Fruit fly (Drosophila melanogaster) whole organism, embryonic: ENCODE results near the gene Dpm3.
A peak's percentile ranks its signal among the peaks of the same experiment; 100 is the strongest.

ENCODE experiments used
- B-H1 ChIP-seq: fragments of 200-800 bp; sonication (Bioruptor generic); IDR thresholded peaks from 3 replicates; pipeline ENCODE4 v1.3.6; 2022; ENCODE audit warnings: missing biosample characterization, missing genetic modification characterization
- CG10209 ChIP-seq: fragments of 200-800 bp; sonication (Bioruptor generic); optimal IDR thresholded peaks from 3 replicates; lab custom pipeline; 2017; ENCODE audit warnings: missing biosample characterization, mild to moderate bottlenecking, missing genetic modification characterization, missing genetic modification reagents
- CG1233 ChIP-seq: fragments of 200-800 bp; sonication (Bioruptor generic); optimal IDR thresholded peaks from 4 replicates; lab custom pipeline; 2018; ENCODE audit warnings: missing biosample characterization, mild to moderate bottlenecking, missing genetic modification characterization
- CG12769 ChIP-seq: fragments of 200-800 bp; sonication (Bioruptor generic); optimal IDR thresholded peaks from 2 replicates; lab custom pipeline; 2019; ENCODE audit warnings: missing biosample characterization, mild to moderate bottlenecking, missing genetic modification characterization, moderate library complexity
- CG12942 ChIP-seq: fragments of 200-800 bp; sonication (Bioruptor generic); optimal IDR thresholded peaks from 3 replicates; lab custom pipeline; 2016; ENCODE audit warnings: missing biosample characterization, missing genetic modification characterization
- CG13424 ChIP-seq: fragments of 200-800 bp; sonication (Bioruptor generic); optimal IDR thresholded peaks from 2 replicates; lab custom pipeline; 2019; ENCODE audit warnings: missing biosample characterization, mild to moderate bottlenecking, missing genetic modification characterization, moderate library complexity
- CG15073 ChIP-seq: fragments of 200-800 bp; sonication (Bioruptor generic); optimal IDR thresholded peaks from 2 replicates; lab custom pipeline; 2016; ENCODE audit warnings: missing biosample characterization, missing genetic modification characterization
- CG17912 ChIP-seq: fragments of 200-800 bp; sonication (Bioruptor generic); optimal IDR thresholded peaks from 2 replicates; lab custom pipeline; 2018; ENCODE audit warnings: missing biosample characterization, mild to moderate bottlenecking, missing genetic modification characterization
- CG2199 ChIP-seq: fragments of 200-800 bp; sonication (Bioruptor generic); IDR thresholded peaks from 3 replicates; pipeline ENCODE4 v1.3.6; 2022; ENCODE audit warnings: missing biosample characterization, missing genetic modification characterization
- CG34422 ChIP-seq: fragments of 200-800 bp; sonication (Bioruptor generic); IDR thresholded peaks from 3 replicates; pipeline ENCODE4 v1.3.6; 2022; ENCODE audit warnings: missing biosample characterization, missing genetic modification characterization
- CG4328 ChIP-seq: fragments of 200-800 bp; sonication (Bioruptor generic); optimal IDR thresholded peaks from 3 replicates; lab custom pipeline; 2017; ENCODE audit warnings: missing biosample characterization, missing genetic modification reagents, missing genetic modification characterization
- CG4820 ChIP-seq: fragments of 200-800 bp; sonication (Bioruptor generic); optimal IDR thresholded peaks from 3 replicates; lab custom pipeline; 2016; ENCODE audit warnings: missing biosample characterization, missing genetic modification characterization
- CG6654 ChIP-seq: fragments of 200-800 bp; sonication (Bioruptor generic); optimal IDR thresholded peaks from 2 replicates; lab custom pipeline; 2017; ENCODE audit warnings: missing biosample characterization, mild to moderate bottlenecking, missing genetic modification characterization
- CG6791 ChIP-seq: fragments of 200-800 bp; sonication (Bioruptor generic); IDR thresholded peaks from 3 replicates; pipeline ENCODE4 v1.3.6; 2022; ENCODE audit warnings: missing biosample characterization, missing genetic modification characterization; ENCODE audit not compliant: partially characterized antibody
- CG7839 ChIP-seq: fragments of 200-800 bp; sonication (Bioruptor generic); optimal IDR thresholded peaks from 3 replicates; lab custom pipeline; 2018; ENCODE audit warnings: missing biosample characterization, mild to moderate bottlenecking, missing genetic modification characterization, moderate library complexity
- CG7928 ChIP-seq: fragments of 200-800 bp; sonication (Bioruptor generic); optimal IDR thresholded peaks from 2 replicates; lab custom pipeline; 2017; ENCODE audit warnings: missing biosample characterization, mild to moderate bottlenecking, missing genetic modification characterization
- CG8281 ChIP-seq: fragments of 200-800 bp; sonication (Bioruptor generic); optimal IDR thresholded peaks from 2 replicates; lab custom pipeline; 2018; ENCODE audit warnings: missing biosample characterization, mild to moderate bottlenecking, missing genetic modification characterization, moderate library complexity
- CG8944 ChIP-seq: fragments of 200-800 bp; sonication (Bioruptor generic); optimal IDR thresholded peaks from 3 replicates; lab custom pipeline; 2016; ENCODE audit warnings: missing biosample characterization, missing genetic modification characterization
- D ChIP-seq, 2 experiments: fragments of 200-800 bp in 1 of 2; fragments of >200 bp in 1 of 2; sonication (Bioruptor generic) in 1 of 2; optimal IDR thresholded peaks; 2 replicates in 1 of 2; 3 replicates in 1 of 2; lab custom pipeline; 2017; ENCODE audit warnings: mild to moderate bottlenecking in 1 of 2, missing biosample characterization in 1 of 2, missing genetic modification characterization in 1 of 2, missing genetic modification reagents in 1 of 2
- H2.0 ChIP-seq: fragments of 200-800 bp; sonication (Bioruptor generic); IDR thresholded peaks from 2 replicates; pipeline ENCODE4 v1.3.6; 2022; ENCODE audit warnings: missing biosample characterization, missing genetic modification characterization
- HHEX ChIP-seq: fragments of 200-800 bp; sonication (Bioruptor generic); optimal IDR thresholded peaks from 3 replicates; lab custom pipeline; 2017; ENCODE audit warnings: missing biosample characterization, mild to moderate bottlenecking, missing genetic modification characterization, missing genetic modification reagents
- Hr3 ChIP-seq: fragments of 200-800 bp; sonication (Bioruptor generic); optimal IDR thresholded peaks from 3 replicates; lab custom pipeline; 2016; ENCODE audit warnings: missing biosample characterization, missing genetic modification characterization
- MESR4 ChIP-seq: fragments of 200-800 bp; sonication (Bioruptor generic); optimal IDR thresholded peaks from 2 replicates; lab custom pipeline; 2018; ENCODE audit warnings: missing biosample characterization, mild to moderate bottlenecking, missing genetic modification characterization, moderate library complexity
- Max ChIP-seq: fragments of 200-800 bp; sonication (Bioruptor generic); optimal IDR thresholded peaks from 2 replicates; lab custom pipeline; 2016; ENCODE audit warnings: missing biosample characterization, mild to moderate bottlenecking, missing genetic modification characterization
- NC2β ChIP-seq: fragments of 200-800 bp; sonication (Bioruptor generic); optimal IDR thresholded peaks from 2 replicates; lab custom pipeline; 2016; ENCODE audit warnings: missing biosample characterization, missing genetic modification characterization
- NfI ChIP-seq: fragments of 200-800 bp; sonication (Bioruptor generic); optimal IDR thresholded peaks from 3 replicates; lab custom pipeline; 2018; ENCODE audit warnings: missing biosample characterization, mild to moderate bottlenecking, missing genetic modification characterization, moderate library complexity
- PHDP ChIP-seq: fragments of 200-800 bp; sonication (Bioruptor generic); optimal IDR thresholded peaks from 3 replicates; lab custom pipeline; 2018; ENCODE audit warnings: missing biosample characterization, mild to moderate bottlenecking, missing genetic modification characterization, moderate library complexity
- Sry-β ChIP-seq: fragments of 200-800 bp; sonication (Bioruptor generic); optimal IDR thresholded peaks from 2 replicates; lab custom pipeline; 2018; ENCODE audit warnings: missing biosample characterization, mild to moderate bottlenecking, missing genetic modification characterization, moderate library complexity
- Stat92E ChIP-seq, 3 experiments: fragments of >200 bp in 2 of 3; fragments of 200-800 bp in 1 of 3; sonication (Bioruptor generic) in 1 of 3; optimal IDR thresholded peaks; 2 replicates each; lab custom pipeline; 2017 to 2019; ENCODE audit warnings: missing biosample characterization in 3 of 3, missing genetic modification characterization in 3 of 3, mild to moderate bottlenecking in 1 of 3, moderate library complexity in 1 of 3
- Taf1 ChIP-seq: fragments of 200-800 bp; sonication (Bioruptor generic); IDR thresholded peaks from 2 replicates; pipeline ENCODE4 v1.3.6; 2022; ENCODE audit warnings: missing biosample characterization, missing genetic modification characterization
- aop ChIP-seq: fragments of 200-800 bp; sonication (Bioruptor generic); IDR thresholded peaks from 2 replicates; pipeline ENCODE4 v1.3.6; 2022; ENCODE audit warnings: missing biosample characterization, missing genetic modification characterization
- ato ChIP-seq: fragments of 200-800 bp; sonication (Bioruptor generic); IDR thresholded peaks from 2 replicates; pipeline ENCODE4 v1.3.6; 2022; ENCODE audit warnings: missing biosample characterization, missing genetic modification characterization; ENCODE audit not compliant: partially characterized antibody
- bab2 ChIP-seq: fragments of 200-800 bp; sonication (Bioruptor generic); optimal IDR thresholded peaks from 2 replicates; lab custom pipeline; 2016; ENCODE audit warnings: missing biosample characterization, missing genetic modification characterization
- br ChIP-seq: fragments of >200 bp; optimal IDR thresholded peaks from 2 replicates; lab custom pipeline; 2017
- cas ChIP-seq: fragments of 200-800 bp; sonication (Bioruptor generic); IDR thresholded peaks from 2 replicates; pipeline ENCODE4 v1.3.6; 2022; ENCODE audit warnings: missing biosample characterization, missing genetic modification characterization
- caup ChIP-seq: fragments of 200-800 bp; sonication (Bioruptor generic); optimal IDR thresholded peaks from 3 replicates; lab custom pipeline; 2017; ENCODE audit warnings: missing biosample characterization, mild to moderate bottlenecking, missing genetic modification characterization, moderate library complexity; ENCODE audit not compliant: severe bottlenecking
- chif ChIP-seq, 2 experiments: fragments of 200-800 bp; sonication (Bioruptor generic); optimal IDR thresholded peaks; 3 replicates each; lab custom pipeline; 2016; ENCODE audit warnings: missing biosample characterization in 2 of 2, missing genetic modification characterization in 2 of 2
- dan ChIP-seq: fragments of 200-800 bp; sonication (Bioruptor generic); IDR thresholded peaks from 2 replicates; pipeline ENCODE4 v1.3.6; 2022; ENCODE audit warnings: missing biosample characterization, missing genetic modification characterization
- dmrt11E ChIP-seq: fragments of 200-800 bp; sonication (Bioruptor generic); optimal IDR thresholded peaks from 3 replicates; lab custom pipeline; 2018; ENCODE audit warnings: missing biosample characterization, mild to moderate bottlenecking, missing genetic modification characterization, moderate library complexity
- jigr1 ChIP-seq: fragments of 200-800 bp; sonication (Bioruptor generic); IDR thresholded peaks from 3 replicates; pipeline ENCODE4 v1.3.6; 2022; ENCODE audit warnings: missing biosample characterization, missing genetic modification characterization
- jumu ChIP-seq: fragments of 200-800 bp; sonication (Bioruptor generic); optimal IDR thresholded peaks from 3 replicates; lab custom pipeline; 2016; ENCODE audit warnings: missing biosample characterization, missing genetic modification characterization
- knrl ChIP-seq: fragments of 200-800 bp; sonication (Bioruptor generic); IDR thresholded peaks from 3 replicates; pipeline ENCODE4 v1.3.6; 2022; ENCODE audit warnings: missing biosample characterization, missing genetic modification characterization; ENCODE audit not compliant: partially characterized antibody
- mirr ChIP-seq: fragments of 200-800 bp; sonication (Bioruptor generic); optimal IDR thresholded peaks from 3 replicates; lab custom pipeline; 2018; ENCODE audit warnings: missing biosample characterization, mild to moderate bottlenecking, missing genetic modification characterization
- org-1 ChIP-seq: fragments of 200-800 bp; sonication (Bioruptor generic); optimal IDR thresholded peaks from 2 replicates; lab custom pipeline; 2017; ENCODE audit warnings: missing biosample characterization, missing genetic modification characterization
- shn ChIP-seq: fragments of 200-800 bp; sonication (Bioruptor generic); optimal IDR thresholded peaks from 3 replicates; lab custom pipeline; 2016; ENCODE audit warnings: missing biosample characterization, missing genetic modification characterization
- tna ChIP-seq: fragments of 200-800 bp; sonication (Bioruptor generic); IDR thresholded peaks from 2 replicates; pipeline ENCODE4 v1.3.6; 2022; ENCODE audit warnings: missing biosample characterization, missing genetic modification characterization; ENCODE audit not compliant: partially characterized antibody

The Dpm3 gene

DNA sequence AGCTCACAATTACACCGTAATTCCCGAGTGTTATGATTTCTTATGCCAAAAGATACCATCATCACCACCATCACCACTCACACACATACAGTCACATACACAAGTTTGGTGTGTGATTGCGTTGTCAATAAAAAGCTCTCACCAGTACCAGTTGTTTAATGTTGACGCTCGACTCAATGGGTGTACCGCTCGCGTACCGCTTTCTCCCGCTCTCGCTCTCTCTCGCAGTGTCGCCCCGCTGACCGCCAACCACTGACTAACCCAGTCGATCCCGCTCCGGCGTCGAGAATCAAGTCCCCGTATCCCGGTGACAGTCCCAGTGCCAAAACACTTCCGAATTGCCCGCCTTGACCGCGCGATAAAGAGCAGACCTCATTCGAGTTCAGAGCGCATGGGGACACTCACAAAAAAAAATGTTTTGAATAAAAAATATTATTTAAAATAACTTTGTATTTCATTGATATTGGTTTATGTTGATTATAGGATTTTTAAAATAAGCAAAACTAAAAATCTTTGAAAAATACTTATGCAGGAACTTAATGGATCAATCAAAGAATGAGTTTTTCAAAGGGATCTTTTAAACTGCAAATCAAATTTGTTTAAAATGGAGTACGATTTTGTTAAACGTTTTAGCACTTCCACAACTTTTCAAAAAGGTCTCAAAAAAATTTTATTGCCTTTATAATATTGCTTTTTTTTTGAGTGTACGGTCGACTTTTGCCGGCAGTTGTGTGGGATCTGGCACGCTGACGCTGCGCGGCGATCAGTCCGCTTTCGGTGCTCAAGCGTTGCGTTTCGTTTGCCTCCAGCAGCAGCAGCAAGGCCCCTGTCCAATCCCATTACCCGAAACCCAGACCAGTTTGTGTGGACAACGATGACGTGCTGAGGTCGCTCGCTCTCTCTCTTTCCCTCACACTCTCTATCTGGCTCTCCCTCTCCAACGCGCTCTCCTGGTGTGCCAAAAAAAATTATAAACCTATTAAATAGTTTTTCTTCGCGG lies 38.4 kb downstream of the Dpm3 start, which contains the start of gene Dic1 (continued):
- TF ChIP-seq dmrt11E, result peak; percentile 90
- peak; percentile 100 for TF ChIP-seq CG12769 (tag; lab: Kevin White, UChicago)
- peak; percentile 70 for TF ChIP-seq cas (GFP tag; lab: Robert Waterston, UW)
- peak; percentile 97 for TF ChIP-seq HHEX (GFP tag; lab: Kevin White, UChicago)
- peak; percentile 95 for TF ChIP-seq Max (GFP tag; lab: Kevin White, UChicago)
- peak; percentile 97 for TF ChIP-seq caup (GFP tag; lab: Kevin White, UChicago)
- peak; percentile 86 for TF ChIP-seq shn (GFP tag; lab: Kevin White, UChicago)
- TF ChIP-seq knrl (GFP tag; lab: Robert Waterston, UW), result no peak
- peak; percentile 88 to 92 for TF ChIP-seq chif (GFP tag; optimal IDR thresholded peaks at IDR 0.05; lab: Kevin White, UChicago)
- peak; percentile 79 for TF ChIP-seq H2.0 (GFP tag; lab: Robert Waterston, UW)
- no peak for TF ChIP-seq CG6791 (GFP tag; lab: Robert Waterston, UW)
- peak; percentile 88 for TF ChIP-seq CG17912
- TF ChIP-seq jigr1 (GFP tag; lab: Robert Waterston, UW), result peak; percentile 86
- TF ChIP-seq tna (GFP tag; lab: Robert Waterston, UW), result peak; percentile 52; the same call in 1 of the 2 replicates
- TF ChIP-seq Taf1 (GFP tag; lab: Robert Waterston, UW), result peak; percentile 76
- peak; percentile 90 for TF ChIP-seq bab2 (GFP tag; lab: Kevin White, UChicago)
- TF ChIP-seq CG10209 (GFP tag; lab: Kevin White, UChicago), result peak; percentile 97
- peak; percentile 88 for TF ChIP-seq CG34422
- TF ChIP-seq Stat92E (GFP tag; optimal IDR thresholded peaks at IDR 0.05; lab: Kevin White, UChicago), result no peak
- peak; percentile 63 for TF ChIP-seq Sry-β (GFP tag; lab: Kevin White, UChicago)
- peak; percentile 85 for TF ChIP-seq CG8944 (GFP tag; lab: Kevin White, UChicago)
- TF ChIP-seq CG7928 (GFP tag; lab: Kevin White, UChicago), result peak; percentile 80
- TF ChIP-seq B-H1 (GFP tag; lab: Robert Waterston, UW), result peak; percentile 82
- peak; percentile 10 for TF ChIP-seq MESR4 (GFP tag; lab: Kevin White, UChicago)
- TF ChIP-seq CG4820 (GFP tag; lab: Kevin White, UChicago), result peak; percentile 97
- TF ChIP-seq org-1, result peak; percentile 96
- TF ChIP-seq CG13424, result peak; percentile 98
- TF ChIP-seq jumu (GFP tag; lab: Kevin White, UChicago), result peak; percentile 83
- TF ChIP-seq ato (GFP tag; lab: Robert Waterston, UW), result peak; percentile 34; the same call in 1 of the 2 replicates
- peak; percentile 97 for TF ChIP-seq PHDP (tag; lab: Kevin White, UChicago)
- peak; percentile 93 for TF ChIP-seq CG12942 (GFP tag; lab: Kevin White, UChicago)
- peak; percentile 72 for TF ChIP-seq CG15073 (GFP tag; lab: Kevin White, UChicago)
- peak; percentile 14 for TF ChIP-seq mirr (GFP tag; lab: Kevin White, UChicago)
- TF ChIP-seq br (lab: Kevin White, UChicago), result no peak
- peak; percentile 90 for TF ChIP-seq CG6654 (GFP tag; lab: Kevin White, UChicago)
- TF ChIP-seq CG8281 (tag; lab: Kevin White, UChicago), result peak; percentile 87
- TF ChIP-seq CG7839, result peak; percentile 98
- peak; percentile 97 for TF ChIP-seq NfI (GFP tag; lab: Kevin White, UChicago)
- TF ChIP-seq D (optimal IDR thresholded peaks at IDR 0.05; lab: Kevin White, UChicago), result no peak
- TF ChIP-seq D (GFP tag; optimal IDR thresholded peaks at IDR 0.05; lab: Kevin White, UChicago), result peak; percentile 98
- TF ChIP-seq CG4328 (GFP tag; lab: Kevin White, UChicago), result peak; percentile 96
- TF ChIP-seq dan (GFP tag; lab: Robert Waterston, UW), result no peak
- TF ChIP-seq Hr3 (GFP tag; lab: Kevin White, UChicago), result peak; percentile 96
- TF ChIP-seq aop, result peak; percentile 90
- peak; percentile 97 for TF ChIP-seq CG1233 (GFP tag; lab: Kevin White, UChicago)
- peak; percentile 81 for TF ChIP-seq NC2β (GFP tag; lab: Kevin White, UChicago)
- TF ChIP-seq CG2199 (GFP tag; lab: Robert Waterston, UW), result peak; percentile 77; the same call in 1 of the 3 replicates
